Worm (Caenorhabditis elegans) whole organism, young adult: Measurements from ENCODE around the gene rpc-11.

Experiments
- B0035.1 ChIP-seq: sonication (generic microtip); optimal IDR thresholded peaks from 2 replicates; lab custom pipeline; 2016; ENCODE audit warnings: missing genetic modification characterization, mild to moderate bottlenecking, missing compliant biosample characterization, missing genotype, missing genetic modification reagents
- Y53G8AR.9 ChIP-seq: fragments of 200-800 bp; sonication (Bioruptor generic); conservative IDR thresholded peaks from 2 replicates; pipeline ENCODE4 v1.3.6; 2022; ENCODE audit warnings: missing genetic modification reagents, missing genetic modification characterization, missing compliant biosample characterization
- die-1 ChIP-seq: sonication (generic microtip); optimal IDR thresholded peaks from 2 replicates; lab custom pipeline; 2016; ENCODE audit warnings: missing genotype, mild to moderate bottlenecking, missing genetic modification characterization, missing compliant biosample characterization
- hrde-1 ChIP-seq: sonication (generic microtip); optimal IDR thresholded peaks from 2 replicates; lab custom pipeline; 2016; ENCODE audit warnings: missing genetic modification characterization, mild to moderate bottlenecking, missing compliant biosample characterization, moderate library complexity, missing genotype, missing genetic modification reagents, borderline replicate concordance
- mcd-1 ChIP-seq: fragments of 200-800 bp; sonication (Bioruptor generic); IDR thresholded peaks from 2 replicates; pipeline ENCODE4 v1.3.6; 2022; ENCODE audit warnings: missing genetic modification reagents, missing genetic modification characterization, missing compliant biosample characterization
- snpc-4 ChIP-seq, 5 experiments: fragments of 150-350 bp in 1 of 5; sonication (generic microtip) in 4 of 5; optimal IDR thresholded peaks; 2 replicates each; lab custom pipeline; 2014 to 2018; ENCODE audit warnings: missing genetic modification characterization in 5 of 5, missing biosample characterization in 3 of 5, antibody characterized with exemption in 2 of 5, mild to moderate bottlenecking in 2 of 5, missing compliant biosample characterization in 2 of 5, missing genotype in 2 of 5, moderate library complexity in 2 of 5, missing genetic modification reagents in 1 of 5
- somi-1 ChIP-seq: fragments of 200-800 bp; sonication (Bioruptor generic); optimal IDR thresholded peaks from 2 replicates; lab custom pipeline; 2018; ENCODE audit warnings: mild to moderate bottlenecking, missing genetic modification characterization, missing compliant biosample characterization

DNA sequence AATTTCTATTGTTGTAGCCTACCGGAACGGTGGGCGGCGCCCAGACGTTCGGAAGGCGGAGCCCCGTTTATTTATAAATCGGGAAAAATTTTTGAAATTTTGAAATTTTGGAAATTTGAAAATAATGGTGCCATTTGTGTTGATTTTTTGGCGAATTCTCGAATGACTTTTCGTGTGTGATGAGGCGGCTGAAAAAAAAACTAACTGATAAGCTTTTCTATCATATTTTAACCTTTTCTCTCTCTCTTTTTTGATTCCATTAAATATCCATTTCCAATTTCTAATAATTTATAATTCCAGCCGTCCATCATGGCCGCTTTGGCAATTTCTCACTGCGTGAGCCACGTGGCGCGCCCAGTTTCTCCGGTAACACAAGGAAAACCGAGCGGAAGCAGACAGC is 46.9 kb upstream of the rpc-11 start, which contains the start of gene nadk-1:
- no peak for TF ChIP-seq Y53G8AR.9 (GFP tag; lab: Robert Waterston, UW)
- TF ChIP-seq snpc-4 (GFP tag; optimal IDR thresholded peaks at IDR 0.05; lab: Kevin White, UChicago), result no peak
- no peak for TF ChIP-seq snpc-4 (tag; optimal IDR thresholded peaks at IDR 0.05; lab: Kevin White, UChicago)
- no peak for TF ChIP-seq mcd-1
- TF ChIP-seq hrde-1 (tag; lab: Kevin White, UChicago), result no peak
- TF ChIP-seq B0035.1 (tag; lab: Kevin White, UChicago), result no peak
- TF ChIP-seq die-1 (tag; lab: Kevin White, UChicago), result no peak
- TF ChIP-seq somi-1, result no peak
